Fruit fly (Drosophila melanogaster): ENCODE measurements around the gene Ubr3.
A peak's percentile ranks its signal among the peaks of the same experiment; 100 is the strongest.

Gene Ubr3

DNA sequence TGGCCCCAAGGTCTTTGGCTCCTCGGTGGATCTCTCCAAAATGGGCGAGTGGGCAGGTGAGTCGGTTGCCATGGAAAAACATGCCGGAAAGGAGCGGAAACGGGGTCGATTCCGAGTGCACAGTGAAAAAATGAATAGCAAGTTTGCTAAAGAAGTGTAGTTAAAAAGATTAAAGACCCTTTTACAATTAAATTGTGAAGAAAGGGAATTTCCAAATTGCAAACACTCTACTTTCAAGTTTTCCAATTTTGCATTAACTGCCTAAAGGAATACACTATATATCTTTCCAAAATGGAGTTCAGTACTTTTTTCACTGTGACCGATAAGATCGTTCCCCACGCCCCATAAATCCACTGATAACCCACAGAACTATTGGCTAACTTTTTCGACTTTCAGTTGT, 26.2 kb upstream of the Ubr3 start (continued):
- no peak for TF ChIP-seq CG8924 (tag; optimal IDR thresholded peaks at IDR 0.05)
- TF ChIP-seq CG13123 (GFP tag; optimal IDR thresholded peaks at IDR 0.05) = no peak
- no peak for TF ChIP-seq pzg (GFP tag; optimal IDR thresholded peaks at IDR 0.05)
- TF ChIP-seq trem (tag; optimal IDR thresholded peaks at IDR 0.05) = no peak
- TF ChIP-seq bigmax (GFP tag; optimal IDR thresholded peaks at IDR 0.05) = no peak
- TF ChIP-seq hbn (GFP tag; IDR thresholded peaks at IDR 0.05; ENCODE audit: partially characterized antibody) = no peak
- peak; percentile 10 for TF ChIP-seq HmgZ (tag; optimal IDR thresholded peaks at IDR 0.05)
- no peak for TF ChIP-seq CG4730 (GFP tag; IDR thresholded peaks at IDR 0.05)
- TF ChIP-seq Bteb2 (GFP tag; optimal IDR thresholded peaks at IDR 0.05) = no peak
- no peak for TF ChIP-seq slou (GFP tag; optimal IDR thresholded peaks at IDR 0.05)
- no peak for TF ChIP-seq MTF-1 (GFP tag; optimal IDR thresholded peaks at IDR 0.05; ENCODE audit: borderline replicate concordance)
- no peak for TF ChIP-seq CG11560 (tag; IDR thresholded peaks at IDR 0.05)
- TF ChIP-seq CG7839 (tag; optimal IDR thresholded peaks at IDR 0.05) = peak; percentile 21
- no peak for TF ChIP-seq CG13894 (tag; optimal IDR thresholded peaks at IDR 0.05)
- no peak for TF ChIP-seq NfI (GFP tag; optimal IDR thresholded peaks at IDR 0.05)
- TF ChIP-seq Chrac-16 (GFP tag; optimal IDR thresholded peaks at IDR 0.05) = no peak
- no peak for TF ChIP-seq CG16779 (GFP tag; IDR thresholded peaks at IDR 0.05)
- TF ChIP-seq D (optimal IDR thresholded peaks at IDR 0.05) = no peak
- TF ChIP-seq D (GFP tag; optimal IDR thresholded peaks at IDR 0.05) = no peak
- TF ChIP-seq CG8478 (optimal IDR thresholded peaks at IDR 0.05) = no peak
- no peak for TF ChIP-seq B-H2 (GFP tag; optimal IDR thresholded peaks at IDR 0.05)
- TF ChIP-seq CG8089 (GFP tag; optimal IDR thresholded peaks at IDR 0.05) = no peak
- no peak for TF ChIP-seq CG10654 (GFP tag; optimal IDR thresholded peaks at IDR 0.05)
- no peak for TF ChIP-seq cg (GFP tag; optimal IDR thresholded peaks at IDR 0.05)
- no peak for TF ChIP-seq HLH4C (GFP tag; IDR thresholded peaks at IDR 0.05; ENCODE audit: partially characterized antibody)
- no peak for TF ChIP-seq fd102C (GFP tag; optimal IDR thresholded peaks at IDR 0.05)
- TF ChIP-seq nau (GFP tag; optimal IDR thresholded peaks at IDR 0.05) = no peak
- no peak for TF ChIP-seq dati (GFP tag; IDR thresholded peaks at IDR 0.05)
- TF ChIP-seq CG7372 (GFP tag; IDR thresholded peaks at IDR 0.05) = no peak
- peak; percentile 50; the same call in 1 of the 2 replicates for TF ChIP-seq stc (GFP tag; IDR thresholded peaks at IDR 0.05)
- TF ChIP-seq Pdp1 (GFP tag; optimal IDR thresholded peaks at IDR 0.05) = peak in 1 of 2 experiments; percentile 9
- no peak for TF ChIP-seq HmgD (GFP tag; optimal IDR thresholded peaks at IDR 0.05)
- no peak for TF ChIP-seq tx (GFP tag; optimal IDR thresholded peaks at IDR 0.05)
- peak; percentile 29 for TF ChIP-seq CoRest (tag; optimal IDR thresholded peaks at IDR 0.05)
- TF ChIP-seq ems (GFP tag; optimal IDR thresholded peaks at IDR 0.05) = no peak
- no peak for TF ChIP-seq peb (GFP tag; IDR thresholded peaks at IDR 0.05)
- no peak for TF ChIP-seq Dip3 (GFP tag; optimal IDR thresholded peaks at IDR 0.05)
- TF ChIP-seq cad (GFP tag; optimal IDR thresholded peaks at IDR 0.05) = no peak
- no peak for TF ChIP-seq sug (tag; optimal IDR thresholded peaks at IDR 0.05)
- 0 out of 2 replicates have a peak, but pooled peaks have one; percentile 14 for TF ChIP-seq CG14014 (GFP tag; IDR thresholded peaks at IDR 0.05)
- TF ChIP-seq Nf-YB (GFP tag; optimal IDR thresholded peaks at IDR 0.05) = no peak
- TF ChIP-seq Dbx (GFP tag; IDR thresholded peaks at IDR 0.05) = no peak
- TF ChIP-seq CG11695 (GFP tag; IDR thresholded peaks at IDR 0.05) = 0 out of 3 replicates have a peak, but pooled peaks have one; percentile 21
- no peak for TF ChIP-seq CG8281 (tag; optimal IDR thresholded peaks at IDR 0.05)
- no peak for TF ChIP-seq vfl (GFP tag; optimal IDR thresholded peaks at IDR 0.05)
- TF ChIP-seq CG9437 (GFP tag; optimal IDR thresholded peaks at IDR 0.05) = no peak
- TF ChIP-seq CG16813 (GFP tag; IDR thresholded peaks at IDR 0.05; ENCODE audit: partially characterized antibody) = no peak
- no peak for TF ChIP-seq crc (GFP tag; optimal IDR thresholded peaks at IDR 0.05)
- no peak for TF ChIP-seq CG6689 (GFP tag; IDR thresholded peaks at IDR 0.05)
- TF ChIP-seq Dfd (GFP tag; optimal IDR thresholded peaks at IDR 0.05) = no peak
- no peak for TF ChIP-seq CG1529 (GFP tag; optimal IDR thresholded peaks at IDR 0.05)
- 0 out of 2 replicates have a peak, but pooled peaks have one; percentile 15 for TF ChIP-seq onecut (GFP tag; IDR thresholded peaks at IDR 0.05)

Data from whole organism, embryonic.